ENCODE assay signal across 1 fruit fly cellular context in the genomic region with DNA sequence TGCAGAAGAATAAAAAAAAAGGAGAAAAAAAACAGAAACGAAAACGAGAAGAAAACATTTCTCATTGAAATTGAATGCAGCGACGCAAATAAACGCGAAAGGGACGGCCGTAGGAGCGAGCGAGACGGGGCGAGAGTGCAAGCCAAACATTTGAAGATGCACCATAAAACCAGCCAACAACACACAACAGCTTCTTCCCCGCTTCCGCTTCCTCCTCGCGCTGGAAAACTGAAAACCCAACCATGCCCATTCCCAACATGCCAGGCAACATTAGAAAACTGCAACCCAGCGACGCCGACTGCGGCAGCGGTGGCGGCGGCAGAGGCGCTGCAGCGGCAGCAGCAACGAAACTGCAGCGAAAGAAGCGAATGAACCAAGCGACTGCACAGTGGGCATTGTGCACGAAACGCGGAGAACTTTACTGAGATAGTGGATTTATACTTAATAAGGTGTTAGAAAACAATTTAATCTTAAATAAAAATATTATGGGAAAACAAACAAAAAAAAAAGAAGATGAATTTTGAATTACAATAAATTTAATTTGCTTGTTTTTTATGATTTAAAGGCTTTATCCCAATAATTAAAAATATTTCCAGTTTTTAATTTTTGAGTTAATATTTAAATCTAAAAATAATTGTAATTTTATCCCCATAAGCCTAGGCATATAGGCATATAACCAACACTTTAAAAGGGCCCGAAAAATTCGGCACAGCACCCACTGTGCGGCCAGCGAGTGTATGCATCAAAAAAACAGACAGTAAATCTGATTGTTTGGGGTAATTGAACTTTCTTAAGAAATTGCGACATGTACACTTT.
A peak's percentile ranks its signal among the peaks of the same experiment; 100 is the strongest.
TF ChIP-seq lines count a peak whose summit lies in the region.

No protein-coding gene starts in this region.

TF ChIP-seq in whole organism, embryonic, 481 proteins besides CTCF, POLR2A, EP300 and RAD21 (continued from another document and continues in another):
- TF ChIP-seq Ravus (GFP tag; IDR thresholded peaks at IDR 0.05; lab: Robert Waterston, UW) (no peak), CG33557 (GFP tag; optimal IDR thresholded peaks at IDR 0.05; lab: Kevin White, UChicago) (peak; percentile 72), CG3163 (GFP tag; optimal IDR thresholded peaks at IDR 0.05; lab: Kevin White, UChicago) (no peak), Pdp1 (GFP tag; optimal IDR thresholded peaks at IDR 0.05; lab: Kevin White, UChicago) (no peak), toy (GFP tag; IDR thresholded peaks at IDR 0.05; lab: Robert Waterston, UW) (no peak), CG7357 (GFP tag; IDR thresholded peaks at IDR 0.05; lab: Robert Waterston, UW) (0 out of 3 replicates have a peak, but pooled peaks have one; percentile 49), ap (GFP tag; IDR thresholded peaks at IDR 0.05; lab: Robert Waterston, UW) (0 out of 2 replicates have a peak, but pooled peaks have one; percentile 20), CG16779 (GFP tag; IDR thresholded peaks at IDR 0.05; lab: Robert Waterston, UW) (no peak), Hsf (GFP tag; optimal IDR thresholded peaks at IDR 0.05; lab: Kevin White, UChicago) (peak; percentile 39), CG3995 (GFP tag; optimal IDR thresholded peaks at IDR 0.05; lab: Kevin White, UChicago) (no peak), Taf1 (GFP tag; IDR thresholded peaks at IDR 0.05; lab: Robert Waterston, UW) (no peak), zfh2 (GFP tag; optimal IDR thresholded peaks at IDR 0.05; lab: Kevin White, UChicago) (no peak), CG11093 (GFP tag; IDR thresholded peaks at IDR 0.05; lab: Robert Waterston, UW) (0 out of 3 replicates have a peak, but pooled peaks have one; percentile 18), Optix (GFP tag; IDR thresholded peaks at IDR 0.05; lab: Robert Waterston, UW) (no peak), CG16813 (GFP tag; IDR thresholded peaks at IDR 0.05; lab: Robert Waterston, UW; ENCODE audit: partially characterized antibody) (no peak), CG17912 (GFP tag; optimal IDR thresholded peaks at IDR 0.05; lab: Kevin White, UChicago) (no peak), jigr1 (GFP tag; IDR thresholded peaks at IDR 0.05; lab: Robert Waterston, UW) (no peak), CG1792 (GFP tag; optimal IDR thresholded peaks at IDR 0.05; lab: Kevin White, UChicago) (no peak), CG14965 (GFP tag; optimal IDR thresholded peaks at IDR 0.05; lab: Kevin White, UChicago; ENCODE audit: borderline replicate concordance) (no peak), CG31388 (GFP tag; optimal IDR thresholded peaks at IDR 0.05; lab: Kevin White, UChicago) (no peak), CG9215 (GFP tag; IDR thresholded peaks at IDR 0.05; lab: Robert Waterston, UW) (no peak), maf-S (GFP tag; optimal IDR thresholded peaks at IDR 0.05; lab: Kevin White, UChicago) (no peak), Mrtf (GFP tag; IDR thresholded peaks at IDR 0.05; lab: Robert Waterston, UW) (no peak), ro (GFP tag; IDR thresholded peaks at IDR 0.05; lab: Robert Waterston, UW) (no peak), CG4424 (GFP tag; optimal IDR thresholded peaks at IDR 0.05; lab: Kevin White, UChicago) (peak; percentile 73), CG11560 (tag; IDR thresholded peaks at IDR 0.05; lab: Robert Waterston, UW) (0 out of 3 replicates have a peak, but pooled peaks have one; percentile 25), CG17359 (tag; optimal IDR thresholded peaks at IDR 0.05; lab: Kevin White, UChicago) (peak; percentile 70), Nf-YA (GFP tag; IDR thresholded peaks at IDR 0.05; lab: Robert Waterston, UW) (no peak), Dad (GFP tag; optimal IDR thresholded peaks at IDR 0.05; lab: Kevin White, UChicago) (no peak), run (tag; optimal IDR thresholded peaks at IDR 0.05; lab: Kevin White, UChicago) (no peak), btn (GFP tag; optimal IDR thresholded peaks at IDR 0.05; lab: Kevin White, UChicago) (no peak), CkIIα-i1 (GFP tag; IDR thresholded peaks at IDR 0.05; lab: Robert Waterston, UW) (no peak), trh (GFP tag; optimal IDR thresholded peaks at IDR 0.05; lab: Kevin White, UChicago) (peak; percentile 14), CG2875 (GFP tag; optimal IDR thresholded peaks at IDR 0.05; lab: Kevin White, UChicago) (peak; percentile 43), CG12071 (GFP tag; optimal IDR thresholded peaks at IDR 0.05; lab: Kevin White, UChicago) (no peak), CG15479 (GFP tag; optimal IDR thresholded peaks at IDR 0.05; lab: Kevin White, UChicago) (no peak), stc (GFP tag; IDR thresholded peaks at IDR 0.05; lab: Robert Waterston, UW) (no peak), ERR (GFP tag; optimal IDR thresholded peaks at IDR 0.05; lab: Kevin White, UChicago) (no peak), CG7556 (GFP tag; optimal IDR thresholded peaks at IDR 0.05; lab: Kevin White, UChicago) (peak; percentile 73), Dref (GFP tag; IDR thresholded peaks at IDR 0.05; lab: Robert Waterston, UW) (no peak), CG30020 (tag; optimal IDR thresholded peaks at IDR 0.05; lab: Kevin White, UChicago) (peak; percentile 13), nau (GFP tag; optimal IDR thresholded peaks at IDR 0.05; lab: Kevin White, UChicago) (peak; percentile 45), CG6654 (GFP tag; optimal IDR thresholded peaks at IDR 0.05; lab: Kevin White, UChicago) (peak; percentile 65), gcm (GFP tag; optimal IDR thresholded peaks at IDR 0.05; lab: Kevin White, UChicago) (peak; percentile 30), sima (GFP tag; optimal IDR thresholded peaks at IDR 0.05; lab: Kevin White, UChicago) (no peak), Myb (GFP tag; optimal IDR thresholded peaks at IDR 0.05; lab: Kevin White, UChicago) (no peak), CG14014 (GFP tag; IDR thresholded peaks at IDR 0.05; lab: Robert Waterston, UW) (no peak), CG8359 (GFP tag; optimal IDR thresholded peaks at IDR 0.05; lab: Kevin White, UChicago; ENCODE audit: borderline replicate concordance) (peak; percentile 45), bbx (GFP tag; IDR thresholded peaks at IDR 0.05; lab: Robert Waterston, UW; ENCODE audit: partially characterized antibody) (no peak), Sry-δ (GFP tag; optimal IDR thresholded peaks at IDR 0.05; lab: Kevin White, UChicago) (no peak), Dip3 (GFP tag; optimal IDR thresholded peaks at IDR 0.05; lab: Kevin White, UChicago) (no peak), bsh (GFP tag; optimal IDR thresholded peaks at IDR 0.05; lab: Kevin White, UChicago) (peak; percentile 84 to 95), Stat92E (GFP tag; optimal IDR thresholded peaks at IDR 0.05; lab: Kevin White, UChicago) (peak in 1 of 3 experiments; percentile 26), yki (optimal IDR thresholded peaks at IDR 0.05; lab: Kevin White, UChicago) (no peak), CG17361 (GFP tag; IDR thresholded peaks at IDR 0.05; lab: Robert Waterston, UW) (peak; percentile 95), CG4707 (GFP tag; optimal IDR thresholded peaks at IDR 0.05; lab: Kevin White, UChicago) (peak; percentile 46), cad (GFP tag; optimal IDR thresholded peaks at IDR 0.05; lab: Kevin White, UChicago) (no peak), CG10209 (GFP tag; optimal IDR thresholded peaks at IDR 0.05; lab: Kevin White, UChicago) (peak; percentile 72), CG10565 (GFP tag; optimal IDR thresholded peaks at IDR 0.05; lab: Kevin White, UChicago) (no peak), hkb (optimal IDR thresholded peaks at IDR 0.05; lab: Kevin White, UChicago) (no peak), hkb (GFP tag; IDR thresholded peaks at IDR 0.05; lab: Robert Waterston, UW) (peak; percentile 51; the same call in 1 of the 2 replicates), Hr78 (GFP tag; optimal IDR thresholded peaks at IDR 0.05; lab: Kevin White, UChicago) (peak in 1 of 2 experiments; percentile 36), CG9932 (GFP tag; IDR thresholded peaks at IDR 0.05; lab: Robert Waterston, UW) (no peak), CG18011 (GFP tag; optimal IDR thresholded peaks at IDR 0.05; lab: Kevin White, UChicago) (no peak), slp2 (GFP tag; optimal IDR thresholded peaks at IDR 0.05; lab: Kevin White, UChicago) (no peak), CG15601 (tag; optimal IDR thresholded peaks at IDR 0.05; lab: Kevin White, UChicago) (peak; percentile 79), kay (GFP tag; optimal IDR thresholded peaks at IDR 0.05; lab: Kevin White, UChicago) (no peak), sqz (GFP tag; optimal IDR thresholded peaks at IDR 0.05; lab: Kevin White, UChicago) (peak; percentile 68), zen (tag; optimal IDR thresholded peaks at IDR 0.05; lab: Kevin White, UChicago) (peak; percentile 47), CG17802 (tag; optimal IDR thresholded peaks at IDR 0.05; lab: Kevin White, UChicago) (no peak), fu2 (GFP tag; optimal IDR thresholded peaks at IDR 0.05; lab: Kevin White, UChicago) (no peak), chm (GFP tag; IDR thresholded peaks at IDR 0.05; lab: Robert Waterston, UW) (no peak), nerfin-1 (tag; optimal IDR thresholded peaks at IDR 0.05; lab: Kevin White, UChicago) (peak; percentile 74), CG3838 (GFP tag; optimal IDR thresholded peaks at IDR 0.05; lab: Kevin White, UChicago) (no peak), CG11085 (GFP tag; IDR thresholded peaks at IDR 0.05; lab: Robert Waterston, UW) (no peak), Xbp1 (GFP tag; optimal IDR thresholded peaks at IDR 0.05; lab: Kevin White, UChicago) (peak; percentile 65), HLHmδ (GFP tag; optimal IDR thresholded peaks at IDR 0.05; lab: Kevin White, UChicago) (no peak), CG5953 (GFP tag; IDR thresholded peaks at IDR 0.05; lab: Robert Waterston, UW) (no peak), sna (GFP tag; IDR thresholded peaks at IDR 0.05; lab: Robert Waterston, UW; ENCODE audit: partially characterized antibody) (no peak), PHDP (tag; optimal IDR thresholded peaks at IDR 0.05; lab: Kevin White, UChicago) (peak; percentile 64), GATAe (GFP tag; conservative IDR thresholded peaks at IDR 0.05; lab: Robert Waterston, UW) (no peak), Spps (tag; optimal IDR thresholded peaks at IDR 0.05; lab: Kevin White, UChicago) (peak; percentile 67), p53 (GFP tag; optimal IDR thresholded peaks at IDR 0.05; lab: Kevin White, UChicago) (no peak), ssp (GFP tag; IDR thresholded peaks at IDR 0.05; lab: Robert Waterston, UW) (0 out of 2 replicates have a peak, but pooled peaks have one; percentile 33), CHES-1-like (GFP tag; optimal IDR thresholded peaks at IDR 0.05; lab: Kevin White, UChicago) (no peak), fd64A (GFP tag; optimal IDR thresholded peaks at IDR 0.05; lab: Kevin White, UChicago) (no peak), Dip2 (GFP tag; IDR thresholded peaks at IDR 0.05; lab: Robert Waterston, UW) (no peak), CG14860 (GFP tag; IDR thresholded peaks at IDR 0.05; lab: Robert Waterston, UW; ENCODE audit: partially characterized antibody) (no peak), B-H2 (GFP tag; optimal IDR thresholded peaks at IDR 0.05; lab: Kevin White, UChicago) (no peak), HLH54F (GFP tag; optimal IDR thresholded peaks at IDR 0.05; lab: Kevin White, UChicago) (no peak), esg (GFP tag; conservative IDR thresholded peaks at IDR 0.05; lab: Robert Waterston, UW) (peak; percentile 27), phol (tag; optimal IDR thresholded peaks at IDR 0.05; lab: Kevin White, UChicago) (peak; percentile 88), CG12219 (GFP tag; optimal IDR thresholded peaks at IDR 0.05; lab: Kevin White, UChicago) (no peak), CG18262 (tag; optimal IDR thresholded peaks at IDR 0.05; lab: Kevin White, UChicago) (peak; percentile 91), sug (tag; optimal IDR thresholded peaks at IDR 0.05; lab: Kevin White, UChicago) (no peak), kah (GFP tag; optimal IDR thresholded peaks at IDR 0.05; lab: Kevin White, UChicago) (peak; percentile 24), Adf1 (GFP tag; IDR thresholded peaks at IDR 0.05; lab: Robert Waterston, UW) (no peak), H2.0 (GFP tag; IDR thresholded peaks at IDR 0.05; lab: Robert Waterston, UW) (no peak; the same call in 1 of the 2 replicates), CG12155 (GFP tag; optimal IDR thresholded peaks at IDR 0.05; lab: Kevin White, UChicago) (peak; percentile 21), Ssrp (tag; optimal IDR thresholded peaks at IDR 0.05; lab: Kevin White, UChicago) (peak; percentile 87), CG8944 (GFP tag; optimal IDR thresholded peaks at IDR 0.05; lab: Kevin White, UChicago) (no peak), Fer3 (tag; optimal IDR thresholded peaks at IDR 0.05; lab: Kevin White, UChicago) (no peak), CG15011 (GFP tag; optimal IDR thresholded peaks at IDR 0.05; lab: Kevin White, UChicago) (no peak), Sry-β (GFP tag; optimal IDR thresholded peaks at IDR 0.05; lab: Kevin White, UChicago) (no peak), knrl (GFP tag; IDR thresholded peaks at IDR 0.05; lab: Robert Waterston, UW; ENCODE audit: partially characterized antibody) (no peak), Elba2 (GFP tag; optimal IDR thresholded peaks at IDR 0.05; lab: Kevin White, UChicago) (no peak), Trl (optimal IDR thresholded peaks at IDR 0.05; lab: Kevin White, UChicago) (no peak), Trl (GFP tag; optimal IDR thresholded peaks at IDR 0.05; lab: Kevin White, UChicago) (no peak), CG17385 (GFP tag; optimal IDR thresholded peaks at IDR 0.05; lab: Kevin White, UChicago) (peak; percentile 69), CG17612 (GFP tag; IDR thresholded peaks at IDR 0.05; lab: Robert Waterston, UW) (no peak), Chrac-16 (GFP tag; optimal IDR thresholded peaks at IDR 0.05; lab: Kevin White, UChicago) (peak; percentile 41), Nf-YB (GFP tag; optimal IDR thresholded peaks at IDR 0.05; lab: Kevin White, UChicago) (peak; percentile 43), CG34224 (GFP tag; IDR thresholded peaks at IDR 0.05; lab: Robert Waterston, UW; ENCODE audit: partially characterized antibody) (no peak), dan (GFP tag; IDR thresholded peaks at IDR 0.05; lab: Robert Waterston, UW) (no peak), al (GFP tag; IDR thresholded peaks at IDR 0.05; lab: Robert Waterston, UW) (no peak), zf30C (GFP tag; optimal IDR thresholded peaks at IDR 0.05; lab: Kevin White, UChicago) (no peak), so (GFP tag; IDR thresholded peaks at IDR 0.05; lab: Robert Waterston, UW) (no peak), Dll (GFP tag; IDR thresholded peaks at IDR 0.05; lab: Robert Waterston, UW; ENCODE audit: partially characterized antibody) (no peak), CG6175 (GFP tag; IDR thresholded peaks at IDR 0.05; lab: Robert Waterston, UW) (no peak), Mad (GFP tag; optimal IDR thresholded peaks at IDR 0.05; lab: Kevin White, UChicago) (peak; percentile 21), tap (tag; optimal IDR thresholded peaks at IDR 0.05; lab: Kevin White, UChicago) (peak; percentile 23), CG4854 (GFP tag; optimal IDR thresholded peaks at IDR 0.05; lab: Kevin White, UChicago) (no peak), Antp (GFP tag; optimal IDR thresholded peaks at IDR 0.05; lab: Kevin White, UChicago) (no peak), E2f1 (GFP tag; IDR thresholded peaks at IDR 0.05; lab: Robert Waterston, UW) (0 out of 2 replicates have a peak, but pooled peaks have one; percentile 12)
